Worm (Caenorhabditis elegans) whole organism, L4/young adult: ENCODE results near the gene Y43F8B.18.

Experiments
- W03F9.2 ChIP-seq: fragments of 150-350 bp; optimal IDR thresholded peaks from 2 replicates; lab custom pipeline; 2014; ENCODE audit warnings: missing biosample characterization, missing genetic modification characterization
- dao-5 ChIP-seq: sonication (generic microtip); optimal IDR thresholded peaks from 2 replicates; lab custom pipeline; 2016; ENCODE audit warnings: missing genotype, missing genetic modification characterization, moderate library complexity, missing compliant biosample characterization
- him-1 ChIP-seq: sonication (generic microtip); optimal IDR thresholded peaks from 2 replicates; lab custom pipeline; 2016; ENCODE audit warnings: missing genotype, missing genetic modification reagents, missing genetic modification characterization, missing compliant biosample characterization

Gene Y43F8B.18

DNA sequence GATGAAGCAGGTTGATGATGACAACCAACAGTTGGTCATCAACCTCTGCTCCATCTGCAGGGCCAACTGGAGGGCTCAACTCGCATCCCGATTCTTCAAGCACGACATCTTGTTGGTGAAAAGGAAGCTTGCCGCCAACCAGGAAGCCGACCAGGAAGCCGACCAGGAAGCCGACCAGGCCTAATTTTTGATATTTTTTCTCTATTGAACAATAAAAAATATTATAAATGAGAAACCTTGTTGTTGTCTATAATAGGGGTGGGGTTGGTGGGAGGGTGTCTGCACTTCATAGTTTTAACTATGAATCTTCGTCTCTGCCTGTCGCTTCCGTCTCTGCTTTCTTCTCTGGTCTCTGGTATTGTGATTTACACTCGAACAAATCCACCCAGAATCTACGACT, at the start of gene Y43F8B.18:
Gene Y43F8B.18 (plus strand): TSS at position 301 of the 400 bp plus-strand sequence.
- TF ChIP-seq dao-5 (tag; lab: Kevin White, UChicago): no peak
- TF ChIP-seq him-1 (tag; lab: Kevin White, UChicago): no peak
- TF ChIP-seq W03F9.2 (tag; lab: Kevin White, UChicago): no peak

DNA sequence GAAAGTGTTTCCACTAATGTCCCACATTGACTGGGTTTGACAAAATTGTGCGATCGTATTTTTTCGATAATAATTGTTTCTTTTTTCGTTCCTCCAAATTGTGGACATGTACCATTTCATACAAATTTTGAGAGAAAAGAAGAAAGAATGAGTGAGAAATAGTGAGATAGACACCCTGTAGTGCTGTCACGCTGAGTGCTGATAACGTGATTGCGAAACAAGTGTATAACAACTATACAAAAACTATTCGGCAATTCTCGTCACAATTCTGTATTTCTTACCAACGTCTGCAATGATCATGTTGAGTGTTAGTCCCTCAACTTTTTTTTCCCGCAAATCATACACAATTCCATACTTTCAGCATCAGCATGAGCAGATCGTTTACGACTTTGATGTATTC, 49.5 kb upstream of the Y43F8B.18 start, which contains the start of gene C25F9.14:
Gene C25F9.14 (plus strand): TSS at position 178 of the 400 bp plus-strand sequence.
- TF ChIP-seq W03F9.2 (tag; lab: Kevin White, UChicago): no peak
- TF ChIP-seq him-1 (tag; lab: Kevin White, UChicago): no peak
- no peak for TF ChIP-seq dao-5 (tag; lab: Kevin White, UChicago)

DNA sequence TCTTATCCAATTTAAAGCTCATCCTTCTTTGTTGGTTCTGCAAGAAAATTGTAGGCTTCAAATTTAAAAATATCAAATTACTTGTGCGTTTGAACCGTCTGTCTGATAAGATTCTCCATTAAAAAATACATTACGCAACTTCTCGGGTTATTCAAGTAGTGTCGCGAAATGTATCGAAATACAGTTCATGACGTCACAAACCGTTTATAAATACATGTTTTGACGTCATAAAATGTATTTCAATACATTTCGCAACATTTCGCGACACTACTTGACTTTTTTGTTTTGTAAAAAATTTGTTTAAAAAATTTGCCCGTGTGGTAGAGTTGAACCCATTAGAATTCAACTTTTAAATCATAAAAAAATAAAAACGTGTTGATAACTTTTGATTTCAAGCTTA, 42.2 kb upstream of the Y43F8B.18 start:
- no peak for TF ChIP-seq him-1 (tag; lab: Kevin White, UChicago)
- no peak for TF ChIP-seq dao-5 (tag; lab: Kevin White, UChicago)
- TF ChIP-seq W03F9.2 (tag; lab: Kevin White, UChicago): no peak

DNA sequence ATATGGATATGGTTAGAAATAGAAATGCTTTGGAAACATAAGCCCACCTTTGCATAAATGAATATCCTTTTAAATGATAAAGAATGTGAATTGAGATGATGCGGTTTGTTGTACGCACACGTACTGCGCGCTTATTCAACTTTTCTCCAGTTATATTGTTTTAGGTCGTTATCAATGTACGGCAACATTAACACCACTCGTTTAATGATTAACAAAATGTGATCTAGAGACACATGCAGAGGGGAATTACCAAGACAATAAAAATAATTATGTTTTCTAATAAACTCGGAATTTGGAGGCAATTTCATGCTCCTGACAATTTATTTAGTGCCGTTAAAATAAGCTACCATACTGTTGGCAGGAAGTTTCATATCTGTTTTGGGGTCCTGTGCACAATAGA, 40.3 kb upstream of the Y43F8B.18 start, which contains the start of gene M04C3.1:
Gene M04C3.1 (minus strand): TSS at position 164 of the 400 bp plus-strand sequence.
- TF ChIP-seq him-1 (tag; lab: Kevin White, UChicago) (no peak), W03F9.2 (tag; lab: Kevin White, UChicago) (no peak), dao-5 (tag; lab: Kevin White, UChicago) (no peak)

DNA sequence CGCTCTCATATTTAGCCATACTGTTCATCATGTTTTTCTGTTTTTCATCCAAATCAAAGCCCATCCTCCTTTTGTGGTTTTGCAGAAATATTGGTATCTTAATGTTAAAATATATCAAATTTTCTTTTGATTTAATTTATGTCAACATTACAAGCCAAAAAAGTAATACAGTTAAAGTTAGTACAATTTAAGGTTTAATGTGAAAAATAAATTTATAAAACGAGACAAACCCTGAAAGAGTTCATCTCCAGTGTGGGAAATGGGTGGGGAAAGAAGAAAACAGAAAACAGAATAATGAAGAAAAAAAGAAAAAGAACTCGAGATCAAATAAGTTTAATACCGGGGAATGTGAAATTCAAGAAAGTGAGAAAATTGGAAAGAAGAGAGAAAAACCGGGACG, 37.0 kb upstream of the Y43F8B.18 start, which contains the start of gene M04C3.2:
Gene M04C3.2 (minus strand): TSS at position 101 of the 400 bp plus-strand sequence.
- no peak for TF ChIP-seq him-1 (tag; lab: Kevin White, UChicago)
- TF ChIP-seq W03F9.2 (tag; lab: Kevin White, UChicago): no peak
- TF ChIP-seq dao-5 (tag; lab: Kevin White, UChicago): no peak

DNA sequence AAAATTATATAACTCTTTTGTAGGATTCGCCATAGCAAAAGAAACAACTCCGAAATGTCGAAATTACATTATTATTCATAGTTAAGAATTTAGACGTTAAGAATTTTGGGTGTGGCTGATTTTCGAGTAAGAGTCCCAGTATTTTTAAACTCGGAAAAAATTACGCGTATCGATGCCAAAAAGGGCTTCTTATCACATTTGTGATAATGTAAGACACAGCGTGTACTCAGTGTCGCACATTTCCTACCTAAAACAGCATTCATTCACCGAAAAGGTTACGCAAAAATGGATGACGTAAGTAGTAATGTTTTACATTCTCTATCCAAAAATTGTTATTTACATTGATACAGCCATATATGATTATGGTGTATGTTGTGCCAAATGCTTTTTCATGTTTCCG, 36.2 kb upstream of the Y43F8B.18 start, which contains the start of gene M04C3.5:
Gene M04C3.5 (plus strand): TSS at position 190 of the 400 bp plus-strand sequence.
- TF ChIP-seq W03F9.2 (tag; lab: Kevin White, UChicago) (no peak), dao-5 (tag; lab: Kevin White, UChicago) (no peak), him-1 (tag; lab: Kevin White, UChicago) (no peak)

DNA sequence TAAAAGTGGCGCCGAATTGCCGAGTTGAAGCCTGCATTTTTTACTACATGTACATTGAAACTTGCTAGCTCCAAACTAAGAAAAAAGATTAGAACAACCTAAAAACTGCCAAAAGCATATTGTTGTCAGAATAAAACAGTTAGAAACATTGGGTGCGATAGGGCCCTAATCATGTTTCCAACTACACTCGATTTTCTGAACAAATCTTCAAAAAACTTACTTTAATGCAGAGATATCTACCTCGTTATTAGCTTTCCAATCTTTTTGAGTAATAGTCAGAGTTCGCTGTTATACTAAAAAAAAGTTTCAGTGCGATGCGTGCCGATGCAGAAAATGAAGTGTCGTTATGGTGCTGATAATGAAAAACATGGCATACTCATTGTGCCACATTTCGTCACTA, 30.1 kb upstream of the Y43F8B.18 start, which contains the start of the genes Y43F8B.13 and Y43F8B.14:
Gene Y43F8B.13 (plus strand): TSS at position 301 of the 400 bp plus-strand sequence.
Gene Y43F8B.14 (minus strand): TSS at position 322 of the 400 bp plus-strand sequence.
- TF ChIP-seq W03F9.2 (tag; lab: Kevin White, UChicago) (no peak), him-1 (tag; lab: Kevin White, UChicago) (no peak), dao-5 (tag; lab: Kevin White, UChicago) (no peak)

DNA sequence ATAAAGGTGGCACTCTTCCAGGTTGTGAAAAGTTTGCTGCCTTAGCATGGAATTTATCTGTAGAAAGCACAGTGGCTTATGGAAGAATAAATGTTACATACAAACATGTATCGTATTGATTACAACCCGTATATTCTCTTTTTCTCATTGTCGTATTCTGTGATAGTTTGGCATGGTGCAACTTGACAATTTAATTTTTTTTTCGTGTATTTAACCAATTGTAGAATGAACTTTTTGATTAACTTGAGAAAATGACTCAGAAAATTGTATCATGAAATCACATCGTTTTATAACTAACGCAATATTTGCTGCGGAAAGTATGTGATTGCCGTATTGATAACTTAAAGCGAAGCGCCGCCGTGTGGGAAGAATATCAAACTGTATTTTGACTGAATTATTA, 28.7 kb upstream of the Y43F8B.18 start, which contains the start of gene Y43F8B.24:
Gene Y43F8B.24 (plus strand): TSS at position 301 of the 400 bp plus-strand sequence.
- TF ChIP-seq dao-5 (tag; lab: Kevin White, UChicago) (no peak), W03F9.2 (tag; lab: Kevin White, UChicago) (no peak), him-1 (tag; lab: Kevin White, UChicago) (no peak)

DNA sequence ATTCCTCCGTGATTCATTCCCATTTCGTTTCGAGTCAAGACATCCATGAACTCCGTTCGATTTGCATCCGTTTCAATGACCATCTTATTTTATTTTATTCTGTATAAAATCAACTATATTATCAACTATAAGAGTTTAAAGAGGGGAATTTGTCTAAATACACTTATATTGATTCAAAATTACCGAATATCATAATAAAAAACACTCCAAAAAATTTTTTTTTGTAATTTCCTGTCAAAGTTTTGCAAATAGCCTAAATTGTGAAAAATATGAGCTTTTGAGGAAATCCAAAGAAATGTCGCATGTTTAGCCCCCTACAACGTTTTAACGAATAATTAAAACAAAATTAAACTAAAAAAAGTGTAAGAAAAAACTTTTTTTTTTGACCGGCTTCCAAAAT, 23.8 kb upstream of the Y43F8B.18 start, which contains the start of gene Y43F8B.15:
Gene Y43F8B.15 (minus strand): TSS at position 101 of the 400 bp plus-strand sequence.
- TF ChIP-seq dao-5 (tag; lab: Kevin White, UChicago): no peak
- TF ChIP-seq him-1 (tag; lab: Kevin White, UChicago): no peak
- no peak for TF ChIP-seq W03F9.2 (tag; lab: Kevin White, UChicago)

DNA sequence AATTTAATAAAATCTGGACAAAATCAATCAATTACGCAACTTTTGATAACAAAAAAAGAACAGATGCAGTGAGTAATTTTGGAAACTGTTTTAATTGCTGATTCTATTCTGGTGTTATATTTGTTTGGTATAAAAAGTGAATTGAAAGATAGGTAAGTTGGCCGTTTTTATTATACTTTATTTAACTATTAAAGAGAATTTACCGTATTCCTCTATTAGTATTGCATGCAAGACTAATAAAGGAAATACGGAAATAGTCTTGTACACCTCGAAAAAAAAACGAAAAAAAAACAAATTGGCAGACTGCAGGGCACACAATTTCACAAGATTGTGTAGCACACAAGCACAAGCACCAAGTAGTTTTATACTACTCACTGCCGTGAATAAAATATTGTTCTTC, 23.2 kb upstream of the Y43F8B.18 start, which contains the start of gene Y43F8B.25:
Gene Y43F8B.25 (plus strand): TSS at position 301 of the 400 bp plus-strand sequence.
- TF ChIP-seq W03F9.2 (tag; lab: Kevin White, UChicago) (no peak), him-1 (tag; lab: Kevin White, UChicago) (no peak), dao-5 (tag; lab: Kevin White, UChicago) (no peak)

DNA sequence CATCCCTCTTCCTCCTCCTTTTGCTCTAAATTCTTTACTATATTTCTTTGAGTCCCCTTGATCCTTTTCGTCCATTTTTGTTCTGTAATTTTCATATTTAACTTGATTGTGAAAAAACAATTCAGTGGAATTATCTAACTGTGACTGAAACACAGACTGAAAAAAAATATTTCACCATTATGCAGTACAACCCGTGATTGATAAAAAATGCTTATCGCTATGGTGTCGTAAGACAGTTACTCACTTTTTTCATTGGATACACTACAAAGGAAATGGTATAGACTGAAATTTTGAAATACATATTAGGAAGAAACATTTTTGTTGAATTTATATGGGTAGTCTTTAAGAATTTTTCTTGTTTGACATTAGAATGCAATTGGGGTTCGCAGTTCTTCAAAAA, 18.2 kb upstream of the Y43F8B.18 start, which contains the start of gene Y43F8B.23:
Gene Y43F8B.23 (minus strand): TSS at position 75 of the 400 bp plus-strand sequence.
- no peak for TF ChIP-seq dao-5 (tag; lab: Kevin White, UChicago)
- TF ChIP-seq him-1 (tag; lab: Kevin White, UChicago): no peak
- no peak for TF ChIP-seq W03F9.2 (tag; lab: Kevin White, UChicago)

DNA sequence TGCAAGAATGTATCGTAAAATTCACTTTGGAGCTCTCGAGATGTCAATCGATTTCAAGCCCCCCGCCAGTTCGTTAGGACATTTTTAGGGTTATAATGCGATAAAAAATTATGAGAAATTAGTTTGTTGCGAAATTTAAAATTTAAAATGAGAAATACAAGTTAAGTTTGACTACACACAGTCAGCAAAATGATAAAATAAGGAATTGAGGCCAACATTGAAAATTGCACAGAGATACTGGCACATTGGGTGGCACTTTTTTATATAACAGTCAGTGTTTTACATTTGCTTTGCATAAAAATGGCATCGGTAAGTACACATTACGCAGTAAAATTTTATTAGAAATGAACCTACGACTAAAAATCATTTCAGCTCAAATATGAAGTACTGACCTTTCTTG, 17.7 kb upstream of the Y43F8B.18 start, which contains the start of gene Y43F8B.12:
Gene Y43F8B.12 (plus strand): TSS at position 301 of the 400 bp plus-strand sequence.
- TF ChIP-seq W03F9.2 (tag; lab: Kevin White, UChicago) (no peak), him-1 (tag; lab: Kevin White, UChicago) (no peak), dao-5 (tag; lab: Kevin White, UChicago) (no peak)

DNA sequence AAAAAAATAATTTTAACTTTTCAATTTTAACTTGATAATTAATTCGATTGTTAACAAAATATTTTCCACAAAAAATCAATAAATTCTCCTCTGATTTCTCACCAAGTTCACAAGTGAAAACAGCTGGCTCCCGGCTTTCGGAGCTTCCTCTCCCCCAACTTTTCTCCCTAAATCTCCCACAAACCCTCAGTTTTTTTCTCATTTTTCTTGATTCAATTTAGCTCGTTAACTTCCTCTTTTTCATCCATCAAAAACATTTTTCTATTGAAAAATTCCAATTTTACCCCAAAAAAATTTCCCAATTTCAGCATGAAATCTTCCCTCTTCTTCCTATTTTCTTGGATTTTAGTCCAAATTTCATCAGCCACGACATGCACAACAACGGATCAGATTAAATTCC, 15.4 kb upstream of the Y43F8B.18 start, which contains the start of gene Y43F8B.11:
Gene Y43F8B.11 (plus strand): TSS at position 301 of the 400 bp plus-strand sequence.
- no peak for TF ChIP-seq dao-5 (tag; lab: Kevin White, UChicago)
- no peak for TF ChIP-seq him-1 (tag; lab: Kevin White, UChicago)
- TF ChIP-seq W03F9.2 (tag; lab: Kevin White, UChicago): no peak
